Worm (Caenorhabditis elegans) whole organism, L3 larva: ENCODE data around the gene T20F7.1.

Source experiments
- R02D3.7 ChIP-seq: fragments of 150-350 bp; optimal IDR thresholded peaks from 2 replicates; lab custom pipeline; 2014; ENCODE audit warnings: missing biosample characterization, missing genetic modification characterization
- ama-1 ChIP-seq: fragments of 150-350 bp; optimal IDR thresholded peaks from 2 replicates; lab custom pipeline; 2018
- egl-27 ChIP-seq: sonication (generic microtip); optimal IDR thresholded peaks from 4 replicates; lab custom pipeline; 2017; ENCODE audit warnings: missing biosample characterization, missing genetic modification reagents, missing genetic modification characterization
- lin-15B ChIP-seq: fragments of 150-350 bp; optimal IDR thresholded peaks from 2 replicates; lab custom pipeline; 2014; ENCODE audit warnings: missing biosample characterization, missing genetic modification characterization
- nfya-1 ChIP-seq: sonication (generic microtip); optimal IDR thresholded peaks from 2 replicates; lab custom pipeline; 2017; ENCODE audit warnings: missing genetic modification characterization, mild to moderate bottlenecking, missing compliant biosample characterization, antibody characterized with exemption, moderate library complexity; ENCODE audit not compliant: insufficient read depth
- nhr-23 ChIP-seq: fragments of 150-350 bp; optimal IDR thresholded peaks from 2 replicates; lab custom pipeline; 2014; ENCODE audit warnings: missing biosample characterization, missing genetic modification reagents, missing genetic modification characterization
- nhr-25 ChIP-seq: sonication (generic microtip); optimal IDR thresholded peaks from 2 replicates; lab custom pipeline; 2017; ENCODE audit warnings: missing biosample characterization, missing genetic modification characterization
- nhr-43 ChIP-seq: sonication (generic microtip); optimal IDR thresholded peaks from 2 replicates; lab custom pipeline; 2016; ENCODE audit warnings: mild to moderate bottlenecking, missing genetic modification characterization, missing compliant biosample characterization; ENCODE audit not compliant: poor library complexity, severe bottlenecking
- nhr-76 ChIP-seq: fragments of 150-350 bp; sonication (generic microtip); optimal IDR thresholded peaks from 5 replicates; lab custom pipeline; 2014; ENCODE audit warnings: missing biosample characterization, missing genetic modification characterization
- sea-2 ChIP-seq: fragments of 150-350 bp; sonication (generic microtip); optimal IDR thresholded peaks from 4 replicates; lab custom pipeline; 2014; ENCODE audit warnings: missing biosample characterization, missing genetic modification reagents, missing genetic modification characterization
- unc-62 ChIP-seq: fragments of 150-350 bp; sonication (generic microtip); optimal IDR thresholded peaks from 4 replicates; lab custom pipeline; 2014; ENCODE audit warnings: missing biosample characterization, missing genetic modification reagents, missing genetic modification characterization

- TF ChIP-seq nhr-43 (no peak), nhr-25 (tag; lab: Kevin White, UChicago) (no peak), nhr-23 (tag; lab: Kevin White, UChicago) (no peak), nfya-1 (tag; lab: Kevin White, UChicago) (no peak), nhr-76 (no peak), unc-62 (GFP tag; lab: Kevin White, UChicago) (no peak), lin-15B (tag; lab: Kevin White, UChicago) (no peak), egl-27 (no peak), R02D3.7 (tag; lab: Kevin White, UChicago) (no peak), sea-2 (GFP tag; lab: Kevin White, UChicago) (no peak), ama-1 (lab: Kevin White, UChicago) (no peak)
Observed at ce11 chrX:16919468-16919867, 46.8 kb downstream of the T20F7.1 start.
